Worm (Caenorhabditis elegans) whole organism, L1 larva: ENCODE data around the gene dpy-23.

Source experiments
- C34B4.2 ChIP-seq: sonication (generic microtip); optimal IDR thresholded peaks from 2 replicates; lab custom pipeline; 2017; ENCODE audit warnings: mild to moderate bottlenecking, missing genetic modification characterization, missing compliant biosample characterization
- F16B12.6 ChIP-seq: fragments of 150-350 bp; optimal IDR thresholded peaks from 2 replicates; lab custom pipeline; 2014; ENCODE audit warnings: missing biosample characterization, missing genetic modification characterization
- aha-1 ChIP-seq: fragments of 150-350 bp; optimal IDR thresholded peaks from 2 replicates; lab custom pipeline; 2014; ENCODE audit warnings: missing biosample characterization, missing genetic modification characterization
- alr-1 ChIP-seq: fragments of 200-800 bp; sonication (Bioruptor generic); optimal IDR thresholded peaks from 2 replicates; lab custom pipeline; 2018; ENCODE audit warnings: borderline replicate concordance, mild to moderate bottlenecking, missing genetic modification characterization, missing compliant biosample characterization
- aly-2 ChIP-seq: fragments of 150-350 bp; optimal IDR thresholded peaks from 2 replicates; lab custom pipeline; 2014; ENCODE audit warnings: missing biosample characterization, missing genetic modification characterization
- ceh-63 ChIP-seq: fragments of 200-800 bp; sonication (Bioruptor generic); optimal IDR thresholded peaks from 2 replicates; lab custom pipeline; 2018; ENCODE audit warnings: mild to moderate bottlenecking, missing genetic modification characterization, missing compliant biosample characterization
- ceh-8 ChIP-seq: fragments of 200-800 bp; sonication (Bioruptor generic); optimal IDR thresholded peaks from 2 replicates; lab custom pipeline; 2018; ENCODE audit warnings: mild to moderate bottlenecking, missing genetic modification characterization, moderate library complexity, missing compliant biosample characterization
- ceh-82 ChIP-seq, 3 experiments: fragments of 150-350 bp in 1 of 3; sonication (generic microtip) in 2 of 3; optimal IDR thresholded peaks; 2 replicates each; lab custom pipeline; 2014 to 2017; ENCODE audit warnings: missing biosample characterization in 3 of 3, missing genetic modification characterization in 3 of 3
- ces-1 ChIP-seq: fragments of 150-350 bp; optimal IDR thresholded peaks from 2 replicates; lab custom pipeline; 2014; ENCODE audit warnings: missing biosample characterization, missing genetic modification reagents, missing genetic modification characterization
- dsc-1 ChIP-seq: sonication (generic microtip); optimal IDR thresholded peaks from 2 replicates; lab custom pipeline; 2016; ENCODE audit warnings: mild to moderate bottlenecking, missing genetic modification characterization, missing compliant biosample characterization
- efl-1 ChIP-seq, 4 experiments: fragments of 150-350 bp; optimal IDR thresholded peaks in 3 of 4; peaks in 1 of 4; 1 replicate in 1 of 4; 2 replicates in 3 of 4; lab custom pipeline; 2014; ENCODE audit warnings: missing biosample characterization in 2 of 4, missing genetic modification characterization in 2 of 4, missing genetic modification reagents in 2 of 4
- efl-3 ChIP-seq: fragments of 200-800 bp; sonication (Bioruptor generic); optimal IDR thresholded peaks from 2 replicates; lab custom pipeline; 2018; ENCODE audit warnings: mild to moderate bottlenecking, missing genetic modification characterization, missing compliant biosample characterization
- egl-13 ChIP-seq: sonication (generic microtip); optimal IDR thresholded peaks from 2 replicates; lab custom pipeline; 2016; ENCODE audit warnings: missing genotype, missing genetic modification reagents, missing genetic modification characterization, missing compliant biosample characterization
- elt-2 ChIP-seq: sonication (generic microtip); optimal IDR thresholded peaks from 2 replicates; lab custom pipeline; 2016; ENCODE audit warnings: missing genetic modification characterization, mild to moderate bottlenecking, inconsistent platforms, missing compliant biosample characterization, missing genetic modification reagents
- fkh-10 ChIP-seq: sonication (generic microtip); optimal IDR thresholded peaks from 2 replicates; lab custom pipeline; 2017; ENCODE audit warnings: missing biosample characterization, missing genetic modification reagents, missing genetic modification characterization
- fkh-4 ChIP-seq: sonication (generic microtip); optimal IDR thresholded peaks from 2 replicates; lab custom pipeline; 2016; ENCODE audit warnings: missing compliant biosample characterization, missing genetic modification characterization, borderline replicate concordance
- fos-1 ChIP-seq: fragments of 150-350 bp; optimal IDR thresholded peaks from 2 replicates; lab custom pipeline; 2014; ENCODE audit warnings: missing biosample characterization, missing genetic modification characterization
- jun-1 ChIP-seq: fragments of 150-350 bp; optimal IDR thresholded peaks from 2 replicates; lab custom pipeline; 2014; ENCODE audit warnings: missing biosample characterization, missing genetic modification reagents, missing genetic modification characterization
- lin-14 ChIP-seq: fragments of 200-800 bp; sonication (Bioruptor generic); optimal IDR thresholded peaks from 2 replicates; lab custom pipeline; 2018; ENCODE audit warnings: mild to moderate bottlenecking, missing genetic modification characterization, moderate library complexity, missing compliant biosample characterization
- lin-15B ChIP-seq: fragments of 150-350 bp; sonication (generic microtip); optimal IDR thresholded peaks from 3 replicates; lab custom pipeline; 2014; ENCODE audit warnings: missing biosample characterization, missing genetic modification characterization
- lsy-2 ChIP-seq, 2 experiments: fragments of 150-350 bp; optimal IDR thresholded peaks; 2 replicates each; lab custom pipeline; 2014; ENCODE audit warnings: missing biosample characterization in 2 of 2, missing genetic modification characterization in 2 of 2
- mdl-1 ChIP-seq, 2 experiments: fragments of 150-350 bp; optimal IDR thresholded peaks; 2 replicates each; lab custom pipeline; 2014 to 2017; ENCODE audit warnings: missing biosample characterization in 2 of 2, missing genetic modification characterization in 2 of 2, inconsistent platforms in 1 of 2
- mep-1 ChIP-seq: fragments of 150-350 bp; optimal IDR thresholded peaks from 2 replicates; lab custom pipeline; 2014; ENCODE audit warnings: missing biosample characterization, missing genetic modification characterization
- nhr-19 ChIP-seq: fragments of 200-800 bp; sonication (Bioruptor generic); conservative IDR thresholded peaks from 2 replicates; pipeline ENCODE4 v1.3.6; 2022; ENCODE audit warnings: missing genetic modification characterization, missing compliant biosample characterization
- nhr-20 ChIP-seq: sonication (generic microtip); optimal IDR thresholded peaks from 2 replicates; lab custom pipeline; 2016; ENCODE audit warnings: mild to moderate bottlenecking, missing genetic modification characterization, missing compliant biosample characterization
- nhr-237 ChIP-seq: fragments of 150-350 bp; optimal IDR thresholded peaks from 2 replicates; lab custom pipeline; 2014; ENCODE audit warnings: missing biosample characterization, missing genetic modification characterization
- nhr-77 ChIP-seq: fragments of 150-350 bp; optimal IDR thresholded peaks from 2 replicates; lab custom pipeline; 2014; ENCODE audit warnings: missing biosample characterization, missing genetic modification characterization
- nhr-84 ChIP-seq: sonication (generic microtip); optimal IDR thresholded peaks from 2 replicates; lab custom pipeline; 2017; ENCODE audit warnings: missing biosample characterization, missing genetic modification characterization
- nhr-85 ChIP-seq: sonication (generic microtip); peaks from one replicate; lab custom pipeline; 2016; ENCODE audit warnings: missing genetic modification characterization, inconsistent platforms, missing compliant biosample characterization
- nhr-90 ChIP-seq: sonication (generic microtip); optimal IDR thresholded peaks from 2 replicates; lab custom pipeline; 2016; ENCODE audit warnings: mild to moderate bottlenecking, missing genetic modification characterization, missing compliant biosample characterization; ENCODE audit not compliant: poor library complexity
- pag-3 ChIP-seq: sonication (generic microtip); optimal IDR thresholded peaks from 2 replicates; lab custom pipeline; 2017; ENCODE audit warnings: missing genetic modification characterization, mild to moderate bottlenecking, missing compliant biosample characterization, antibody characterized with exemption, borderline replicate concordance; ENCODE audit not compliant: insufficient read depth
- snpc-4 ChIP-seq: fragments of 150-350 bp; optimal IDR thresholded peaks from 2 replicates; lab custom pipeline; 2014; ENCODE audit warnings: missing biosample characterization, missing genetic modification characterization
- sptf-1 ChIP-seq: fragments of 150-350 bp; optimal IDR thresholded peaks from 2 replicates; lab custom pipeline; 2014; ENCODE audit warnings: missing biosample characterization, missing genetic modification characterization
- sup-37 ChIP-seq: fragments of 200-800 bp; sonication (Bioruptor generic); optimal IDR thresholded peaks from 2 replicates; lab custom pipeline; 2018; ENCODE audit warnings: mild to moderate bottlenecking, missing genetic modification characterization, missing compliant biosample characterization
- tbx-2 ChIP-seq: sonication (generic microtip); optimal IDR thresholded peaks from 2 replicates; lab custom pipeline; 2016; ENCODE audit warnings: missing genetic modification characterization, missing compliant biosample characterization
- tlp-1 ChIP-seq: fragments of 150-350 bp; optimal IDR thresholded peaks from 2 replicates; lab custom pipeline; 2014; ENCODE audit warnings: missing biosample characterization, missing genetic modification characterization
- unc-62 ChIP-seq: fragments of 150-350 bp; optimal IDR thresholded peaks from 2 replicates; lab custom pipeline; 2014; ENCODE audit warnings: missing biosample characterization, missing genetic modification reagents, missing genetic modification characterization
- unc-86 ChIP-seq: sonication (generic microtip); optimal IDR thresholded peaks from 2 replicates; lab custom pipeline; 2016; ENCODE audit warnings: missing genetic modification characterization, missing compliant biosample characterization
- vab-15 ChIP-seq: sonication (generic microtip); optimal IDR thresholded peaks from 2 replicates; lab custom pipeline; 2017; ENCODE audit warnings: missing genotype, mild to moderate bottlenecking, missing genetic modification characterization, missing compliant biosample characterization
- xbp-1 ChIP-seq: sonication (generic microtip); optimal IDR thresholded peaks from 2 replicates; lab custom pipeline; 2016; ENCODE audit warnings: missing genetic modification characterization, missing compliant biosample characterization
- zag-1 ChIP-seq: fragments of 150-350 bp; optimal IDR thresholded peaks from 2 replicates; lab custom pipeline; 2014; ENCODE audit warnings: missing biosample characterization, missing genetic modification characterization

The dpy-23 gene

DNA sequence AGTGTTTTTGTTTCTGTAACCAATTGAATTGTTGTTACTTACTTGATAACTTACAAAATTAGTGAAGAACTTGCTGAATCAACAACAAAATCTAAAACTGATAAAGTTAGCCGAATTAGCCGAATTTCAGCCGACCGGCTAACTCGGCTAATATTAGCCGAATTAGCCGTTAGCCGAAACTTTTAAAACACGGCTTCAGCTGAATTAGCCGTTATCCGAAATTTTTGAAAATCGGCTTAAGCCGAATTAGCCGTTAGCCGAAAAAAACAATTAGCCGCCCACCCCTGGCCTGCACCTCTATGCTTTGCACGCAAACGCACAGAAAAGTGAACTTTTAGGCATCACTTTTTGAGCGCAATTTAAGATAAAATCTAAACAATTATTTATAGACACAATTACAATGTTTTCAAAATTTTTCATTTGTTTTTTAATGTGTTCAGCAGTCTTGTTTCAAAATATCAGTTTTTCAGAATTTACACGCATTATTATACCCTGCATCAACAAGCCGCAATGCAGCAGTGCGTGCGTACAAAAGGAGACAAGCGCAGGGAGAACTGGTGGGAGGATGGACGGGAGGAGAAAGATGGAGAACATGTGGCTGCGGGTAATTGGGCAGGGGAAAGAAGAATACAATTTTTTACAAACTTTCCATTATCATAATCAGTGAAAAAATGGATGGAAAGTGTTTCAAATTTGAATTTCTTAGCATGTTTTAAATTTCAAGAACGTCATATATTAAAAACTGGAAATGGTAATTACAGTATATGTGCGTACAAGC is 6.1 kb downstream of the dpy-23 start (continued):
- TF ChIP-seq alr-1 (tag; lab: Kevin White, UChicago), result no peak
- TF ChIP-seq nhr-20 (tag; lab: Kevin White, UChicago), result peak; percentile 80
- TF ChIP-seq nhr-85, result peak; percentile 85
- peak; percentile 29 for TF ChIP-seq sup-37 (GFP tag; lab: Kevin White, UChicago)
- TF ChIP-seq nhr-90 (tag; lab: Kevin White, UChicago), result peak; percentile 88
- TF ChIP-seq egl-13 (tag; lab: Kevin White, UChicago), result no peak
- TF ChIP-seq unc-86 (tag; lab: Kevin White, UChicago), result peak; percentile 14
- peak; percentile 87 for TF ChIP-seq dsc-1 (tag; lab: Kevin White, UChicago)
- peak; percentile 53 for TF ChIP-seq efl-3
- peak; percentile 39 for TF ChIP-seq snpc-4 (tag; lab: Kevin White, UChicago)
- peak in 1 of 2 experiments; percentile 52 for TF ChIP-seq mdl-1 (tag; optimal IDR thresholded peaks at IDR 0.05; lab: Kevin White, UChicago)
- TF ChIP-seq ceh-63 (GFP tag; lab: Kevin White, UChicago), result no peak
- TF ChIP-seq unc-62 (GFP tag; lab: Kevin White, UChicago), result no peak
- TF ChIP-seq fkh-10 (GFP tag; lab: Kevin White, UChicago), result no peak
- no peak for TF ChIP-seq lin-15B
- TF ChIP-seq elt-2 (tag; lab: Kevin White, UChicago), result peak; percentile 57
- peak; percentile 67 for TF ChIP-seq xbp-1
- peak; percentile 51 to 68 for TF ChIP-seq lsy-2 (tag; optimal IDR thresholded peaks at IDR 0.05; lab: Kevin White, UChicago)
- peak; percentile 53 to 80 (median 54) for TF ChIP-seq ceh-82 (tag; optimal IDR thresholded peaks at IDR 0.05; lab: Kevin White, UChicago)
- TF ChIP-seq mep-1, result peak; percentile 79
- no peak for TF ChIP-seq C34B4.2
- no peak for TF ChIP-seq ceh-8
- TF ChIP-seq nhr-19, result peak; percentile 74
- TF ChIP-seq ces-1 (GFP tag; lab: Kevin White, UChicago), result no peak
- no peak for TF ChIP-seq tlp-1 (tag; lab: Kevin White, UChicago)
- TF ChIP-seq nhr-77 (tag; lab: Kevin White, UChicago), result peak; percentile 78
- peak; percentile 7 for TF ChIP-seq F16B12.6 (tag; lab: Kevin White, UChicago)
- TF ChIP-seq nhr-237 (tag; lab: Kevin White, UChicago), result peak; percentile 40
- TF ChIP-seq jun-1, result peak; percentile 83
- peak; percentile 47 to 54 for TF ChIP-seq efl-1 (optimal IDR thresholded peaks at IDR 0.05; lab: Kevin White, UChicago)
- peak in 1 of 2 experiments; percentile 7 for TF ChIP-seq efl-1 (GFP tag; optimal IDR thresholded peaks at IDR 0.05 in 1 of 2; lab: Kevin White, UChicago)
- peak; percentile 76 for TF ChIP-seq tbx-2 (tag; lab: Kevin White, UChicago)
- no peak for TF ChIP-seq pag-3 (tag; lab: Kevin White, UChicago)
- no peak for TF ChIP-seq zag-1 (tag; lab: Kevin White, UChicago)
- TF ChIP-seq, all 84 proteins: peak for 47

DNA sequence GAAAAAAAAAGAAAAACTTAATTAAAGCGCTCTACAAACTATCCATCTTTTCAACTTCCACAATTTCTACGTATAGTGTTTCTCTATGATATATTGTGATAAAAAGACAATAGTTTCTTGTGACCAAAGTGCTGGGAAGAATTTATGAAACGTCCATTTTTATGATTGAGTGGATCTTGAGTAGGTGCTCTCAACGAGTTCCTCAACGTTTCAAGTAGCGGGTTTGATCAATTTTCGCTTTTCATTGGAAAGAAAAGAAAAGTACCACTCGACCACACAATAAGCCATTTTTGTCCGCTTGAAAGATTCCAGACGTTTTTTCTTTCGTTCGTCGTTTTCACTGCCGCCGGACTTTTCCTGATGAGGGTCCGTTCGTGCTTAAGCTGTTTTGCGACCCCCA is 8.3 kb downstream of the dpy-23 start:
- TF ChIP-seq lin-14 (GFP tag; lab: Kevin White, UChicago) (peak; percentile 28), fkh-10 (GFP tag; lab: Kevin White, UChicago) (peak; percentile 55), pag-3 (tag; lab: Kevin White, UChicago) (no peak), jun-1 (no peak), fos-1 (tag; lab: Kevin White, UChicago) (no peak)

- TF ChIP-seq aly-2 (tag; lab: Kevin White, UChicago), result no peak
- TF ChIP-seq fkh-4, result no peak
- TF ChIP-seq lsy-2 (tag; optimal IDR thresholded peaks at IDR 0.05; lab: Kevin White, UChicago), result no peak
- no peak for TF ChIP-seq vab-15 (tag; lab: Kevin White, UChicago)
- TF ChIP-seq aha-1 (tag; lab: Kevin White, UChicago), result no peak
- TF ChIP-seq nhr-237 (tag; lab: Kevin White, UChicago), result no peak
- no peak for TF ChIP-seq tbx-2 (tag; lab: Kevin White, UChicago)
- TF ChIP-seq sptf-1 (tag; lab: Kevin White, UChicago), result no peak
- TF ChIP-seq lin-14 (GFP tag; lab: Kevin White, UChicago), result no peak
- no peak for TF ChIP-seq mep-1
- TF ChIP-seq nhr-84 (tag; lab: Kevin White, UChicago), result no peak
Measured at ce11 chrX:4400296-4400695, 11.1 kb downstream of the dpy-23 start.
